Worm (Caenorhabditis elegans): ENCODE results near the gene ZK1320.3.

ZK1320.3 gene

DNA sequence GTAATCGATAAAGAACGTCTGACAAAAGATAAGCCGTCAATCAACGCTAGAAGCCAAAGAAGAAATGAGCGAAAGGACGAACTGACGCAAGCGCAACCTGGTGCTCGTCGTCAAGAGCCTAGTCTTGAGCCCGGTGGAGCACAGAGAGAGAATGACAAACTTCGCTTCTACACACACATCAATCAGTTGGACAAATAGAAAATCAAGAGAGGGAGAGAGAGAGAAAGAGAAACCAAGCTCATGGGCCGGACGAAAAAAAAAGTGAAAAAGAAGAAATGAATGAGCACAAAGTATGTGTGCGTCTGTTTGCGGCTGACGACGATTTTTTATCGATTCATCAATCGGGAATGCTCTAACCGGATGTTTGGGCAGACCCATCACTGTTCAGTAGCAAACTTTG lies 39.1 kb downstream of the ZK1320.3 start:
- no peak for TF ChIP-seq ets-7 (tag; optimal IDR thresholded peaks at IDR 0.05)
- TF ChIP-seq scrt-1 (GFP tag; IDR thresholded peaks at IDR 0.05): no peak
- TF ChIP-seq tra-4 (tag; optimal IDR thresholded peaks at IDR 0.05): no peak
- TF ChIP-seq hmbx-1 (tag; optimal IDR thresholded peaks at IDR 0.05): no peak
- no peak for TF ChIP-seq flt-1 (GFP tag; IDR thresholded peaks at IDR 0.05)
- no peak for TF ChIP-seq ama-1 (optimal IDR thresholded peaks at IDR 0.05)
- no peak for TF ChIP-seq B0310.2 (tag; optimal IDR thresholded peaks at IDR 0.05)
- TF ChIP-seq sea-1 (GFP tag; conservative IDR thresholded peaks at IDR 0.05): no peak
- no peak for TF ChIP-seq pes-1 (GFP tag; IDR thresholded peaks at IDR 0.05)
- TF ChIP-seq hmg-4 (GFP tag; optimal IDR thresholded peaks at IDR 0.05): no peak
- TF ChIP-seq ceh-13 (GFP tag; optimal IDR thresholded peaks at IDR 0.05): no peak
- TF ChIP-seq F13C5.2 (tag; optimal IDR thresholded peaks at IDR 0.05): no peak
- no peak for TF ChIP-seq aly-1 (tag; optimal IDR thresholded peaks at IDR 0.05)
- TF ChIP-seq tbx-37 (GFP tag; conservative IDR thresholded peaks at IDR 0.05): no peak
- TF ChIP-seq ceh-36 (tag; optimal IDR thresholded peaks at IDR 0.05): no peak

DNA sequence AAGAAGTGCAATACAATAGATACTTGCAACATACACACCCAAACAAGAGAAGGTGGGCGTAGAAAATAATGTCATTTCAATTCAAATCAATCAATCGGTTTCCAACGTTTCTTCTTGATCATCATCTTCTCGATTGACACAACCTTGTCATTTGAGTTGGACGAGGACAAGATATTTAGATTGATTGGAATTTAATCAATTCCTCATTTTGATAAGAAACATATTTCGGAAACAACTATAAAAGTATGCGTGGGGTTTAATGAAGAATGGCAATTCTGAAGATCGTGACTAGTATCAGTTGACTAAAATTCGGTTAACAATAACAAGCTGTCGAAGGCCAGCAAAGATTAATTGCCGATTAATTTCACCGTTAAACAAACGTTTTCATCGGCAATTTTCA lies 39.6 kb downstream of the ZK1320.3 start:
- TF ChIP-seq F13C5.2 (tag; optimal IDR thresholded peaks at IDR 0.05): no peak
- TF ChIP-seq ama-1 (optimal IDR thresholded peaks at IDR 0.05): no peak
- TF ChIP-seq ceh-36 (tag; optimal IDR thresholded peaks at IDR 0.05): no peak
- no peak for TF ChIP-seq B0310.2 (tag; optimal IDR thresholded peaks at IDR 0.05)
- TF ChIP-seq ets-7 (tag; optimal IDR thresholded peaks at IDR 0.05): no peak
- TF ChIP-seq tbx-11 (GFP tag; IDR thresholded peaks at IDR 0.05): no peak
- TF ChIP-seq hmbx-1 (tag; optimal IDR thresholded peaks at IDR 0.05): no peak
- no peak for TF ChIP-seq tbx-37 (GFP tag; conservative IDR thresholded peaks at IDR 0.05)
- TF ChIP-seq hnd-1 (tag; optimal IDR thresholded peaks at IDR 0.05): no peak
- no peak for TF ChIP-seq ceh-13 (GFP tag; optimal IDR thresholded peaks at IDR 0.05)
- TF ChIP-seq hmg-4 (GFP tag; optimal IDR thresholded peaks at IDR 0.05): no peak
- TF ChIP-seq sea-1 (GFP tag; conservative IDR thresholded peaks at IDR 0.05): no peak
- no peak for TF ChIP-seq pes-1 (GFP tag; IDR thresholded peaks at IDR 0.05)
- no peak for TF ChIP-seq aly-1 (tag; optimal IDR thresholded peaks at IDR 0.05)
- TF ChIP-seq flt-1 (GFP tag; IDR thresholded peaks at IDR 0.05): no peak
- no peak for TF ChIP-seq scrt-1 (GFP tag; IDR thresholded peaks at IDR 0.05)
- TF ChIP-seq tra-4 (tag; optimal IDR thresholded peaks at IDR 0.05): no peak

DNA sequence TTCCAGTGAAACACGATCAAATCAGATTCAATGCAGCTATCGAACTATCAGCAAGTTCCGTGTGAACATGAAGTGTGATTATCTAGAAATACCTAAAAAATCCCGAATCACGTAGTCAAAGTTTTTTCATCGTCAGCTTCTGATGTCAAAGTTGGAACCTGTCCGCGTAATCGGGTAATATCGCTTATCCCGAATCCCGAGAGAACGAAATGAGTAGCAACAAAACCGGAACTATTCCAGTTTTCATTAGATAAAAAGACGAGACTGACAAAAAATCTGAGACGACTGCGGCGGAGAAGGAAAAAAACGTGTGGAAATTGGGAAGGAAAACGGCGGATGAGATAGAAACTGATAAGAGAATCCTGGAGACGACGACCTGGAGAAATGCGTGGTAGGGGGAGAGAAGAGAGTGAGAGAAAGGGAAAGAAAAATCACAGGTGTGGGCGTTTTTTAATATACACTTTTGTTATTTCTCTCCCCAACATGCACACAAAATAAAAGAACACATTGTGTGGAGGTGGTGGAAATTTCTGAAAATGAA lies 40.2 kb downstream of the ZK1320.3 start:
- no peak for TF ChIP-seq ama-1 (optimal IDR thresholded peaks at IDR 0.05)
- TF ChIP-seq B0310.2 (tag; optimal IDR thresholded peaks at IDR 0.05): no peak
- TF ChIP-seq tbx-37 (GFP tag; conservative IDR thresholded peaks at IDR 0.05): no peak
- no peak for TF ChIP-seq pes-1 (GFP tag; IDR thresholded peaks at IDR 0.05)
- no peak for TF ChIP-seq flt-1 (GFP tag; IDR thresholded peaks at IDR 0.05)
- TF ChIP-seq hmg-4 (GFP tag; optimal IDR thresholded peaks at IDR 0.05): peak; percentile 11
- no peak for TF ChIP-seq scrt-1 (GFP tag; IDR thresholded peaks at IDR 0.05)
- TF ChIP-seq F13C5.2 (tag; optimal IDR thresholded peaks at IDR 0.05): no peak

DNA sequence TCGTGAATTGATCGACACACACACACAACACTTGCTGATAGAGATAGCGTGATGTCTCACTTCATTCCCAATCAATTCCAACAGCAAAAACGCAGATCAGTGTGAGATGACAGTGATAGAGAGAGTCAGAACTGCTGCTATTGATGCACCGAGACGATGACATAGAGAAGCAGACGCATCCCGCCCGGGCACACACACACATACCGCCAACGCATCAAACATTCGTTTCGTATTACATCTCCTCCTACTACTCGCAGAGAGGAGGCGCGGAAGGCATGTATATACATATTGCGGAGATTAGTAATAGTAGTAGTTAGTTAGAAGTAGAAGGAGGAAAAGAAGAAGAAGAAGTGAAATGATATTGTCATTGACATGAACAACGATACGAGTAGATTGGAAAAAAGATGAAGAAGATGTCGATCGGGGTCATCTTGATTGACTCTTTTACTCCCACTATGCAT lies 40.8 kb downstream of the ZK1320.3 start:
- TF ChIP-seq hmg-4 (GFP tag; optimal IDR thresholded peaks at IDR 0.05): no peak
- TF ChIP-seq ama-1 (optimal IDR thresholded peaks at IDR 0.05): no peak
- TF ChIP-seq ceh-13 (GFP tag; optimal IDR thresholded peaks at IDR 0.05): no peak
- TF ChIP-seq sea-1 (GFP tag; conservative IDR thresholded peaks at IDR 0.05): no peak
- TF ChIP-seq hmbx-1 (tag; optimal IDR thresholded peaks at IDR 0.05): no peak
- no peak for TF ChIP-seq tra-4 (tag; optimal IDR thresholded peaks at IDR 0.05)
- TF ChIP-seq ets-7 (tag; optimal IDR thresholded peaks at IDR 0.05): no peak
- no peak for TF ChIP-seq ceh-36 (tag; optimal IDR thresholded peaks at IDR 0.05)
- TF ChIP-seq scrt-1 (GFP tag; IDR thresholded peaks at IDR 0.05): no peak
- no peak for TF ChIP-seq tbx-11 (GFP tag; IDR thresholded peaks at IDR 0.05)

DNA sequence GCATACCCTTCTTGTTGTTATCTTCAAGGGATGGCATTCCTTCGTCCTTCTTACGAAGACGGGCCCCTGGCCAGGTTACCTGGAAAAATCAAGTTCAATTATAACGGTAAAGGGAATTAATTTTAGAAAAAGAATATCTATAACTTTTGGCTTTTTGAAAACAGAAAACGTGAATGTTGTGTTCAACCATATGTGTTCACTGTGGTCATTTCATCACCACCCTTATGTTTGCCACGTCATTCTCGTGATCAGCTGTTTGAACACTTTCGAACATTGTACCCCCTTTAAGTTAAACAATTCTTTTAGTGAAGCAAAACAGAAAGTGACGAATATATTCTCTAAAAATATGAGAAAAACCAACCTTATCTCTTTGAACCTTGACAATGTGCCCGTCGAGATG lies 41.5 kb downstream of the ZK1320.3 start:
- TF ChIP-seq hnd-1 (tag; optimal IDR thresholded peaks at IDR 0.05): no peak
- TF ChIP-seq hmbx-1 (tag; optimal IDR thresholded peaks at IDR 0.05): no peak
- no peak for TF ChIP-seq B0310.2 (tag; optimal IDR thresholded peaks at IDR 0.05)
- TF ChIP-seq ceh-36 (tag; optimal IDR thresholded peaks at IDR 0.05): no peak
- no peak for TF ChIP-seq ceh-13 (GFP tag; optimal IDR thresholded peaks at IDR 0.05)
- TF ChIP-seq aly-1 (tag; optimal IDR thresholded peaks at IDR 0.05): no peak

DNA sequence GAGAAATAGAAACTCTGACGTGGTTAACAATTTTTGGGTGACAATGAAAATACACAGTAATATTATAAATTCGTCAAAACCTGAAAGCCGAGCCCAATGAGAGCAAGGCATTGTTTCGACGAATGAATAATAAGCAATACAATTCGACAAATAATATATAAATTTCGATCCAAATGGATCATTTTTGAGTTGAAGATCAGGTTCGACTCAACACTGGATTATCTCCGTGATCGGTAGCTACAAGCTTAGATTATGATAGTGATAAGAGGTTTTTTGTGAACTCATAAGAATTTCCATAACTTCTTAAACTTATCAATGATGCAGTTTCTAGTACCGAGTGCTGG lies 42.3 kb downstream of the ZK1320.3 start:
- TF ChIP-seq hnd-1 (tag; optimal IDR thresholded peaks at IDR 0.05): no peak
- TF ChIP-seq ets-7 (tag; optimal IDR thresholded peaks at IDR 0.05): no peak
- no peak for TF ChIP-seq scrt-1 (GFP tag; IDR thresholded peaks at IDR 0.05)
- no peak for TF ChIP-seq tra-4 (tag; optimal IDR thresholded peaks at IDR 0.05)
- TF ChIP-seq F13C5.2 (tag; optimal IDR thresholded peaks at IDR 0.05): no peak
- TF ChIP-seq tbx-11 (GFP tag; IDR thresholded peaks at IDR 0.05): no peak
- TF ChIP-seq sea-1 (GFP tag; conservative IDR thresholded peaks at IDR 0.05): no peak
- TF ChIP-seq tbx-37 (GFP tag; conservative IDR thresholded peaks at IDR 0.05): no peak
- no peak for TF ChIP-seq flt-1 (GFP tag; IDR thresholded peaks at IDR 0.05)
- no peak for TF ChIP-seq pes-1 (GFP tag; IDR thresholded peaks at IDR 0.05)
- TF ChIP-seq hmbx-1 (tag; optimal IDR thresholded peaks at IDR 0.05): no peak
- no peak for TF ChIP-seq ama-1 (optimal IDR thresholded peaks at IDR 0.05)
- TF ChIP-seq ceh-36 (tag; optimal IDR thresholded peaks at IDR 0.05): no peak
- TF ChIP-seq ceh-13 (GFP tag; optimal IDR thresholded peaks at IDR 0.05): no peak
- no peak for TF ChIP-seq B0310.2 (tag; optimal IDR thresholded peaks at IDR 0.05)
- TF ChIP-seq hmg-4 (GFP tag; optimal IDR thresholded peaks at IDR 0.05): no peak

DNA sequence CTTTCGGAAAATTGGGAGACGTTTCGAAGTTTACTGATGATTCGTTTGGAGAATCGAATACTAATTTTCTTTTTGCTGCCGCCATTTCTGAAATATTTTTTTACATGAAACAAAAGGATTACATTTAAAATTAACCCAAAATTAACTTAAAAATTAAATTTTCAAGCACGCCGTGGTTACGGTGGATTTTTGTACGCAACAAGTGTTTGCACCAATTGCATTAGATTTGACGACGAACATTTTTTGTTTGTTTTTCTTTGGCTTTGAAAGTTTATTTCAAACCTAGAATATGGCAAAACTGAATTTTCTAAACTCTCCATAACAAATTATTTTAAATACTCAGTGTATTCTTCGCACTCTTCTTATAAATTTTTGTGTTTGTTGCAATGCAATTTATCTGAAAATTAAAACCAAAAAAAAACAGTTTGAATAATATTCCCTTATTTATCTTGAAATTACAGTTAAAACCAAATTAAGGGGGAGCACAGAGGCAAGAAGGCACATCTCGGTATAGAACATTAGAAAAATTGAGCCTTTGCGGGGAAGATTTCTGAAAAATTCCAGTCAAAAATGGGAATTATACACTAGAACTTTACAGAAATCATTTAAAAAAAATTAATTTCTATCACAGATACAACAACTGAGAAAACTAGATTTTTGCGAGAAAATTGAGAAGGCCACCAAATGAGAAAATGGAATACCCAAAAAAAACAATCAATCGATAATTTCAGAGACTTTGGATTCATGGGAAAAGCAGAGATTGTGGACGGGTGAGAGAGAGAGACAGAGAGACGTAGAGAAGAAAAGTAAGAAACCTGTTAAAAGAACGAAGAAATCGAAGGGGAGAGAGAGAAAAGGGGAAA lies 42.9 kb downstream of the ZK1320.3 start, which contains the start of gene hal-3:
Gene hal-3 (minus strand): TSS at position 87 of the 863 bp plus-strand sequence.
- no peak for TF ChIP-seq sea-1 (GFP tag; conservative IDR thresholded peaks at IDR 0.05)
- no peak for TF ChIP-seq hmg-4 (GFP tag; optimal IDR thresholded peaks at IDR 0.05)
- no peak for TF ChIP-seq scrt-1 (GFP tag; IDR thresholded peaks at IDR 0.05)
- TF ChIP-seq tbx-37 (GFP tag; conservative IDR thresholded peaks at IDR 0.05): no peak
- no peak for TF ChIP-seq flt-1 (GFP tag; IDR thresholded peaks at IDR 0.05)
- no peak for TF ChIP-seq pes-1 (GFP tag; IDR thresholded peaks at IDR 0.05)
- TF ChIP-seq hnd-1 (tag; optimal IDR thresholded peaks at IDR 0.05): no peak
- no peak for TF ChIP-seq tra-4 (tag; optimal IDR thresholded peaks at IDR 0.05)
- no peak for TF ChIP-seq ceh-36 (tag; optimal IDR thresholded peaks at IDR 0.05)
- TF ChIP-seq tbx-11 (GFP tag; IDR thresholded peaks at IDR 0.05): no peak
- no peak for TF ChIP-seq aly-1 (tag; optimal IDR thresholded peaks at IDR 0.05)
